Worm (Caenorhabditis elegans) whole organism, L4 larva: Measurements from ENCODE around the gene eef-1B.2.

Experiments
- F37D6.2 ChIP-seq: sonication (generic microtip); optimal IDR thresholded peaks from 2 replicates; lab custom pipeline; 2016; ENCODE audit warnings: mild to moderate bottlenecking, missing genetic modification characterization, missing compliant biosample characterization
- F49E8.2 ChIP-seq: sonication (generic microtip); optimal IDR thresholded peaks from 2 replicates; lab custom pipeline; 2016; ENCODE audit warnings: missing compliant biosample characterization, mild to moderate bottlenecking, missing genetic modification characterization, borderline replicate concordance
- R02D3.7 ChIP-seq: fragments of 150-350 bp; sonication (generic microtip); optimal IDR thresholded peaks from 3 replicates; lab custom pipeline; 2014; ENCODE audit warnings: missing biosample characterization, missing genetic modification characterization
- T26A8.4 ChIP-seq: fragments of 200-800 bp; sonication (Bioruptor generic); IDR thresholded peaks from 2 replicates; pipeline ENCODE4 v1.3.6; 2022; ENCODE audit warnings: missing genetic modification characterization, missing compliant biosample characterization
- Y105C5A.15 ChIP-seq: fragments of 200-800 bp; sonication (Bioruptor generic); IDR thresholded peaks from 2 replicates; pipeline ENCODE4 v1.3.6; 2022; ENCODE audit warnings: missing genetic modification characterization, missing compliant biosample characterization
- Y48G9A.11 ChIP-seq: fragments of 200-800 bp; sonication (Bioruptor generic); IDR thresholded peaks from 2 replicates; pipeline ENCODE4 v1.3.6; 2022; ENCODE audit warnings: missing genetic modification reagents, missing genetic modification characterization, missing compliant biosample characterization
- Y5F2A.4 ChIP-seq: fragments of 200-800 bp; sonication (Bioruptor generic); optimal IDR thresholded peaks from 2 replicates; lab custom pipeline; 2018; ENCODE audit warnings: mild to moderate bottlenecking, missing genetic modification characterization, missing compliant biosample characterization
- Y75B8A.6 ChIP-seq: fragments of 200-800 bp; sonication (Bioruptor generic); IDR thresholded peaks from 2 replicates; pipeline ENCODE4 v1.3.6; 2022; ENCODE audit warnings: missing genetic modification reagents, missing genetic modification characterization, missing compliant biosample characterization
- aha-1 ChIP-seq: fragments of 150-350 bp; peaks from one replicate; lab custom pipeline; 2014; ENCODE audit warnings: missing biosample characterization, missing genetic modification characterization
- aly-2 ChIP-seq: sonication (generic microtip); optimal IDR thresholded peaks from 2 replicates; lab custom pipeline; 2018; ENCODE audit warnings: missing biosample characterization, missing genetic modification characterization
- arid-1 ChIP-seq: fragments of 200-800 bp; sonication (Bioruptor generic); conservative IDR thresholded peaks from 2 replicates; pipeline ENCODE4 v1.3.6; 2022; ENCODE audit warnings: missing genetic modification reagents, missing genetic modification characterization, missing compliant biosample characterization
- ceh-28 ChIP-seq: fragments of 150-350 bp; optimal IDR thresholded peaks from 2 replicates; lab custom pipeline; 2014; ENCODE audit warnings: missing biosample characterization, missing genetic modification reagents, missing genetic modification characterization
- ces-1 ChIP-seq: fragments of 150-350 bp; sonication (generic microtip); optimal IDR thresholded peaks from 4 replicates; lab custom pipeline; 2014; ENCODE audit warnings: missing biosample characterization, missing genetic modification reagents, missing genetic modification characterization
- ctbp-1 ChIP-seq: fragments of 200-800 bp; sonication (Bioruptor generic); IDR thresholded peaks from 2 replicates; pipeline ENCODE4 v1.3.6; 2022; ENCODE audit warnings: missing genetic modification reagents, missing genetic modification characterization, missing compliant biosample characterization
- daf-16 ChIP-seq, 3 experiments: sonication (generic microtip); optimal IDR thresholded peaks; 2 replicates each; lab custom pipeline; 2016 to 2017; ENCODE audit warnings: missing genetic modification characterization in 3 of 3, missing genetic modification reagents in 3 of 3, mild to moderate bottlenecking in 2 of 3, missing compliant biosample characterization in 2 of 3, missing biosample characterization in 1 of 3, moderate library complexity in 1 of 3
- daf-19 ChIP-seq: fragments of 200-800 bp; sonication (Bioruptor generic); conservative IDR thresholded peaks from 2 replicates; pipeline ENCODE4 v1.3.6; 2022; ENCODE audit warnings: missing genetic modification characterization, missing compliant biosample characterization
- duxl-1 ChIP-seq: sonication (generic microtip); optimal IDR thresholded peaks from 2 replicates; lab custom pipeline; 2016; ENCODE audit warnings: mild to moderate bottlenecking, missing genetic modification characterization, moderate library complexity, missing compliant biosample characterization; ENCODE audit not compliant: poor library complexity
- egl-43 ChIP-seq: fragments of 200-800 bp; sonication (Bioruptor generic); IDR thresholded peaks from 2 replicates; pipeline ENCODE4 v1.3.6; 2022; ENCODE audit warnings: missing genetic modification reagents, missing genetic modification characterization, missing compliant biosample characterization
- fkh-10 ChIP-seq: fragments of 150-350 bp; optimal IDR thresholded peaks from 2 replicates; lab custom pipeline; 2014; ENCODE audit warnings: missing biosample characterization, missing genetic modification reagents, missing genetic modification characterization
- gei-8 ChIP-seq: fragments of 200-800 bp; sonication (Bioruptor generic); optimal IDR thresholded peaks from 2 replicates; lab custom pipeline; 2018; ENCODE audit warnings: mild to moderate bottlenecking, missing genetic modification characterization, missing compliant biosample characterization
- hif-1 ChIP-seq, 2 experiments: sonication (generic microtip); optimal IDR thresholded peaks; 2 replicates each; lab custom pipeline; 2016 to 2017; ENCODE audit warnings: missing compliant biosample characterization in 2 of 2, missing genetic modification characterization in 2 of 2, missing genetic modification reagents in 2 of 2, missing genotype in 2 of 2, mild to moderate bottlenecking in 1 of 2
- hlh-30 ChIP-seq: sonication (generic microtip); optimal IDR thresholded peaks from 2 replicates; lab custom pipeline; 2017; ENCODE audit warnings: antibody characterized with exemption, mild to moderate bottlenecking, missing genetic modification characterization, missing compliant biosample characterization; ENCODE audit not compliant: insufficient read depth
- lim-7 ChIP-seq: fragments of 200-800 bp; sonication (Bioruptor generic); IDR thresholded peaks from 2 replicates; pipeline ENCODE4 v1.3.6; 2022; ENCODE audit warnings: missing genetic modification characterization, missing compliant biosample characterization
- lin-38 ChIP-seq: fragments of 200-800 bp; sonication (Bioruptor generic); IDR thresholded peaks from 2 replicates; pipeline ENCODE4 v1.3.6; 2022; ENCODE audit warnings: missing genetic modification reagents, missing genetic modification characterization, missing compliant biosample characterization
- lsy-2 ChIP-seq, 2 experiments: fragments of 150-350 bp in 1 of 2; sonication (generic microtip) in 1 of 2; optimal IDR thresholded peaks; 2 replicates each; lab custom pipeline; 2014 to 2017; ENCODE audit warnings: missing biosample characterization in 2 of 2, missing genetic modification characterization in 2 of 2
- madf-5 ChIP-seq, 2 experiments: fragments of 200-800 bp; sonication (Bioruptor generic); IDR thresholded peaks; 2 replicates each; pipeline ENCODE4 v1.3.6; 2022; ENCODE audit warnings: missing compliant biosample characterization in 2 of 2, missing genetic modification characterization in 2 of 2
- mdl-1 ChIP-seq, 2 experiments: fragments of 150-350 bp in 1 of 2; sonication (generic microtip) in 1 of 2; optimal IDR thresholded peaks; 2 replicates each; lab custom pipeline; 2014 to 2017; ENCODE audit warnings: missing biosample characterization in 2 of 2, missing genetic modification characterization in 2 of 2
- mes-2 ChIP-seq: sonication (generic microtip); optimal IDR thresholded peaks from 2 replicates; lab custom pipeline; 2016; ENCODE audit warnings: missing genotype, mild to moderate bottlenecking, missing genetic modification characterization, missing compliant biosample characterization; ENCODE audit not compliant: poor library complexity, severe bottlenecking
- nhr-25 ChIP-seq: sonication (generic microtip); optimal IDR thresholded peaks from 2 replicates; lab custom pipeline; 2017; ENCODE audit warnings: missing genetic modification characterization, mild to moderate bottlenecking, missing compliant biosample characterization, antibody characterized with exemption, moderate library complexity, borderline replicate concordance; ENCODE audit not compliant: insufficient read depth
- nhr-28 ChIP-seq: fragments of 150-350 bp; optimal IDR thresholded peaks from 2 replicates; lab custom pipeline; 2014; ENCODE audit warnings: missing biosample characterization, missing genetic modification characterization
- nhr-42 ChIP-seq: fragments of 200-800 bp; sonication (Bioruptor generic); IDR thresholded peaks from 2 replicates; pipeline ENCODE4 v1.3.6; 2022; ENCODE audit warnings: missing genetic modification characterization, missing compliant biosample characterization
- nhr-6 ChIP-seq: fragments of 150-350 bp; optimal IDR thresholded peaks from 2 replicates; lab custom pipeline; 2014; ENCODE audit warnings: missing biosample characterization, missing genetic modification characterization
- nhr-77 ChIP-seq: fragments of 150-350 bp; optimal IDR thresholded peaks from 2 replicates; lab custom pipeline; 2014; ENCODE audit warnings: missing biosample characterization, missing genetic modification characterization
- pha-4 ChIP-seq, 2 experiments: fragments of 150-350 bp in 1 of 2; fragments of 200-800 bp in 1 of 2; sonication (Bioruptor generic) in 1 of 2; IDR thresholded peaks in 1 of 2; optimal IDR thresholded peaks in 1 of 2; 2 replicates each; pipeline versions ENCODE4 v1.3.6 to Lab custom; 2014 to 2022; ENCODE audit warnings: missing genetic modification characterization in 2 of 2, missing genetic modification reagents in 2 of 2, missing biosample characterization in 1 of 2, missing compliant biosample characterization in 1 of 2
- sdz-12 ChIP-seq: fragments of 200-800 bp; sonication (Bioruptor generic); optimal IDR thresholded peaks from 2 replicates; lab custom pipeline; 2018; ENCODE audit warnings: mild to moderate bottlenecking, missing genetic modification characterization, missing compliant biosample characterization
- set-16 ChIP-seq: fragments of 200-800 bp; sonication (Bioruptor generic); IDR thresholded peaks from 2 replicates; pipeline ENCODE4 v1.3.6; 2022; ENCODE audit warnings: missing genetic modification reagents, missing genetic modification characterization, missing compliant biosample characterization
- snpc-1.2 ChIP-seq: fragments of 200-800 bp; sonication (Bioruptor generic); IDR thresholded peaks from 2 replicates; pipeline ENCODE4 v1.3.6; 2022; ENCODE audit warnings: missing genetic modification reagents, missing genetic modification characterization, missing compliant biosample characterization
- snpc-4 ChIP-seq: fragments of 150-350 bp; optimal IDR thresholded peaks from 2 replicates; lab custom pipeline; 2014; ENCODE audit warnings: missing biosample characterization, missing genetic modification characterization
- tra-1 ChIP-seq: fragments of 200-800 bp; sonication (Bioruptor generic); IDR thresholded peaks from 2 replicates; pipeline ENCODE4 v1.3.6; 2022; ENCODE audit warnings: missing genetic modification reagents, missing genetic modification characterization, missing compliant biosample characterization

Gene eef-1B.2

DNA sequence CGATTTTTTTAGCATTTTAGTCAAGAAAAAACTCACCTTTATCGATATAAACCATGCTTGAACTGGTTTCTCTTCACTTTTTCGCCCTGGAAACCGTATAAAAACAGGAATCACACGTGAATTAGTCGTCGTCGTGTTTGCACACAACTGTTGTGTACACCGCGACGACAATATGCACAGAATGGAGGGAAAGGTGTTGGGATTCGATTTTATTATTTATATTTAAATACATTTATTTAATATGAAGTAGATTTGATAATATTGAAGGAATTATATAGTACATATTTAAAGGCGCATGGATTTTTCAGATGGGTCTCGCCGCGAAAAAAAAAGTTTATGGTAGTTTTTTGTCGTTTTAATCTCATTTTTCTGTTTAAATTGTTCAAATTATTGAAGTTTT lies 8.2 kb upstream of the eef-1B.2 start, which contains the start of gene Y41E3.8 (continued):
- peak; percentile 81 for TF ChIP-seq hlh-30
- no peak for TF ChIP-seq F37D6.2 (tag; lab: Kevin White, UChicago)
- no peak for TF ChIP-seq R02D3.7 (tag; lab: Kevin White, UChicago)
- TF ChIP-seq nhr-42 (GFP tag; lab: Robert Waterston, UW), result no peak
- no peak for TF ChIP-seq nhr-25 (tag; lab: Kevin White, UChicago)
- TF ChIP-seq Y48G9A.11 (GFP tag; lab: Robert Waterston, UW), result no peak
- no peak for TF ChIP-seq ctbp-1 (GFP tag; lab: Robert Waterston, UW)
- TF ChIP-seq egl-43 (GFP tag; lab: Robert Waterston, UW), result no peak
- no peak for TF ChIP-seq aly-2 (tag; lab: Kevin White, UChicago)
- TF ChIP-seq aha-1, result no peak
- no peak for TF ChIP-seq sdz-12 (GFP tag; lab: Kevin White, UChicago)
- no peak for TF ChIP-seq daf-19 (GFP tag; lab: Robert Waterston, UW)

DNA sequence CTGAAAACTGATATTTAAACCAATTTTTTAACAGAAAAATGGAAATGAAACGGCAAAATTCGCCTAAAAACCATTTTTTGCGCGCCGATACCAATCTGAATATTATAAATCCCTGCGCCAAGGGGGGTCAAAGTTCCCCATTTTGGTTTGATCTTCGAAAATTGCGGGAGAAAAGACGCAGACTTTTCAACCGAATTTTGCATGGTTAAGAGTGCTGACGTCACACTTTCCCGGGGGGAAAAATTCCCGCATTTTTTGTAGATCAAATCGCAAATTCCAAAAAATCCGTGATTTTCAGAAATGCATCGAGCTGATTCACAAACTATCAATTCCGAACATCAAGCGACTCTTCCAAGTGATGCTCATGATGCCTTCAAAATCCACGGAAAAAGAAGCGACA lies 7.6 kb upstream of the eef-1B.2 start:
- TF ChIP-seq snpc-1.2 (GFP tag; lab: Robert Waterston, UW), result 0 out of 2 replicates have a peak, but pooled peaks have one; percentile 13
- TF ChIP-seq aly-2 (tag; lab: Kevin White, UChicago), result no peak
- TF ChIP-seq, all 104 proteins: peak for 1

DNA sequence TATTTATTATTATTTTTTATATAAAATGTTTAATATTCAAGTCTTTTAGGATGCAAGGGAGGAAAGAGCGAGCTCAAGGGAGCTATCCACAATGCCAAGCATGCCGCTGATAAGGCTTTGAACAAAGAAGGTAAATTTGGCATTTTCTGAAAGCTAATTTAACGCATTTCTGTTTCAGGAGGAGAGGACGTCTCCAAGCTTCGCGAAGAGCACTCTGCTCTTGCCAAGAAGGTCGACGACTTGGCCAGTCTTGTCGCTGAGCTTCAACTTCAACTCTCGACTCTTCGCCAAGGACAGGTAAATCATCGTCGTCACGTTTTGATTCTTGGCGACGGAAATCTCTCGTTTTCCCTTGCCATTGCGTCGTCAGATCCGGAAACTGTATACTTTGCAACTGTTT lies 361 bp downstream of the eef-1B.2 start:
- TF ChIP-seq lsy-2 (tag; optimal IDR thresholded peaks at IDR 0.05; lab: Kevin White, UChicago) (no peak), snpc-1.2 (GFP tag; lab: Robert Waterston, UW) (0 out of 2 replicates have a peak, but pooled peaks have one; percentile 31)
- TF ChIP-seq, all 104 proteins: peak for 1

DNA sequence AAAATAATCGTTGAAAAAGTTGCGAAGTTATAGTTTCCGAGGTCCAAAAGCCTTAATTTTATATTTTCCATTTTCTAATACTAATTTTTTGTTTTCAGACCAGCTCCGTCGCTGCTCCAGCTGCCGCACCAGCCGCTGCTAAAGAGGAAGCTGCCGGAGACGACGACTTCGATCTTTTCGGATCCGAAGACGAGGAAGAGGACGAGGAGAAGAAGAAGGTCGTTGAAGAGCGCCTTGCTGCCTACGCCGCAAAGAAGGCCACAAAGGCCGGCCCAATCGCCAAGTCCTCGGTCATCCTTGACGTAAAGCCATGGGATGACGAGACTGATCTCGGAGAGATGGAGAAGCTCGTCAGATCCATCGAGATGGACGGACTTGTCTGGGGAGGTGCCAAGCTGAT lies 1.7 kb downstream of the eef-1B.2 start:
- TF ChIP-seq set-16 (GFP tag; lab: Robert Waterston, UW) (peak; percentile 90), Y105C5A.15 (GFP tag; lab: Robert Waterston, UW) (0 out of 2 replicates have a peak, but pooled peaks have one; percentile 9), gei-8 (GFP tag; lab: Kevin White, UChicago) (no peak), snpc-1.2 (GFP tag; lab: Robert Waterston, UW) (peak; percentile 72), madf-5 (GFP tag; IDR thresholded peaks at IDR 0.05; lab: Robert Waterston, UW) (no peak), daf-16 (GFP tag; optimal IDR thresholded peaks at IDR 0.05; lab: Kevin White, UChicago) (no peak), daf-16 (tag; optimal IDR thresholded peaks at IDR 0.05; lab: Kevin White, UChicago) (no peak), aha-1 (no peak), tra-1 (GFP tag; lab: Robert Waterston, UW) (0 out of 2 replicates have a peak, but pooled peaks have one; percentile 22), pha-4 (GFP tag; IDR thresholded peaks at IDR 0.05; lab: Robert Waterston, UW) (peak; percentile 46; the same call in 1 of the 2 replicates), pha-4 (tag; optimal IDR thresholded peaks at IDR 0.05; lab: Kevin White, UChicago) (no peak), lsy-2 (tag; optimal IDR thresholded peaks at IDR 0.05; lab: Kevin White, UChicago) (no peak), Y48G9A.11 (GFP tag; lab: Robert Waterston, UW) (peak; percentile 37; the same call in 1 of the 2 replicates), nhr-6 (tag; lab: Kevin White, UChicago) (no peak), Y75B8A.6 (GFP tag; lab: Robert Waterston, UW) (0 out of 2 replicates have a peak, but pooled peaks have one; percentile 30), lim-7 (GFP tag; lab: Robert Waterston, UW) (0 out of 2 replicates have a peak, but pooled peaks have one; percentile 14), duxl-1 (tag; lab: Kevin White, UChicago) (no peak), egl-43 (GFP tag; lab: Robert Waterston, UW) (peak; percentile 65)

DNA sequence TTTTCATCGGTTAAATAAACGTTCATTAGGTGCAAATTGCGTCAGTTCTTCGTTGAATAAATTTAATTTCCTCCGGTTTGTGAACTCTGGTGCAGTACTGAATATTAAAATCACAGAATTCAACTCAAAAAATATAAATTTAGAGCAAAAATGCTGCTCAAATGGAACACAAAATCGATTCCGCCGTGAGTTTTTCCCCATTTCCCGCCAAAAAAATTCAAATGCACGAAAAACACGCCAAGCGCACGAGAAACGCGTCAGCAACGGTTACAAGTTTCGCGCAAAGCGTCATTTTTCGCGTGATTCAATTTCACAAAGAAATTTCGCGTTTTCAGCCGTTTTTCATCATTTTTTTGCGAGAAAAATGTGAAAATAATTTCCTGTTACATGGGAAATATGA lies 2.3 kb downstream of the eef-1B.2 start, which contains the start of gene hrpu-1:
hrpu-1 (plus strand) TSS at position 140 of the 400 bp plus-strand sequence.
- TF ChIP-seq arid-1 (GFP tag; lab: Robert Waterston, UW) (peak; percentile 53; the same call in 1 of the 2 replicates), lsy-2 (tag; optimal IDR thresholded peaks at IDR 0.05; lab: Kevin White, UChicago) (peak; percentile 38 to 89), fkh-10 (GFP tag; lab: Kevin White, UChicago) (peak; percentile 63), lin-38 (peak; percentile 85), F49E8.2 (tag; lab: Kevin White, UChicago) (peak; percentile 81), R02D3.7 (tag; lab: Kevin White, UChicago) (no peak), ceh-28 (tag; lab: Kevin White, UChicago) (no peak), snpc-4 (tag; lab: Kevin White, UChicago) (no peak), T26A8.4 (GFP tag; lab: Robert Waterston, UW) (peak; percentile 76), madf-5 (GFP tag; IDR thresholded peaks at IDR 0.05; lab: Robert Waterston, UW) (no peak), gei-8 (GFP tag; lab: Kevin White, UChicago) (no peak), mdl-1 (tag; optimal IDR thresholded peaks at IDR 0.05; lab: Kevin White, UChicago) (no peak), hif-1 (tag; optimal IDR thresholded peaks at IDR 0.05; lab: Kevin White, UChicago) (peak in 1 of 2 experiments; percentile 52), Y5F2A.4 (GFP tag; lab: Kevin White, UChicago) (no peak), nhr-28 (tag; lab: Kevin White, UChicago) (peak; percentile 55), nhr-77 (tag; lab: Kevin White, UChicago) (peak; percentile 37), ces-1 (GFP tag; lab: Kevin White, UChicago) (no peak), aha-1 (peak; percentile 97), mes-2 (tag; lab: Kevin White, UChicago) (peak; percentile 86)
